Fruit fly (Drosophila melanogaster): ENCODE results near the gene CG13124.
A peak's percentile ranks its signal among the peaks of the same experiment; 100 is the strongest.

DNA sequence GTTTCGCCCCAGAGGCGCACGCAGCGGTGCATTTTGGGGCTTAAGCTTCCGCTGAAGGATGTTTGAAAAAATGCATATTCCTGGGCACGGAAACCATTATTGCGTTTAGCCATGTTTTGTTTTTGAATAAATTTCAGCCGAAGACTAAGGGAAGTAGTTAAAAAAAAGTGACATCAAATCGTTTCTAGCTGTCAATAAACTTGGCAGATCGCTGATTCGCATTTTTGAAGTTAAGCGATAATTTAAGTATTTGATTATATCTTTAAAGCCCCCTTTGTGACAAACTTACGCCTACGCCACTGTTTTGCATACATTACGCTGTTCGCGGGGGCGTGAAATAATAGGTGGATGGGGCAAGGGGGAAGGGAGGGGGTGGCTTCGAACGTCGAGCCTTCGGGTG lies 44.1 kb downstream of the CG13124 start:
- TF ChIP-seq HLH106 (tag; optimal IDR thresholded peaks at IDR 0.05) (peak; percentile 17), N (GFP tag; optimal IDR thresholded peaks at IDR 0.05) (no peak), dsf (GFP tag; optimal IDR thresholded peaks at IDR 0.05; ENCODE audit: borderline replicate concordance) (no peak)
